Fruit fly (Drosophila melanogaster) whole organism, embryonic: ENCODE data around the gene CG11095.

Source experiments
- Abd-B ChIP-seq: fragments of 200-800 bp; sonication (Bioruptor generic); optimal IDR thresholded peaks from 2 replicates; lab custom pipeline; 2018; ENCODE audit warnings: missing biosample characterization, mild to moderate bottlenecking, missing genetic modification characterization, moderate library complexity
- Adf1 ChIP-seq: fragments of 200-800 bp; sonication (Bioruptor generic); IDR thresholded peaks from 2 replicates; pipeline ENCODE4 v1.3.6; 2022; ENCODE audit warnings: missing biosample characterization, missing genetic modification characterization
- CG10321 ChIP-seq: fragments of 200-800 bp; sonication (Bioruptor generic); IDR thresholded peaks from 2 replicates; pipeline ENCODE4 v1.3.6; 2022; ENCODE audit warnings: missing biosample characterization, missing genetic modification characterization
- CG10431 ChIP-seq: fragments of 200-800 bp; sonication (Bioruptor generic); optimal IDR thresholded peaks from 3 replicates; lab custom pipeline; 2018; ENCODE audit warnings: missing biosample characterization, mild to moderate bottlenecking, missing genetic modification characterization
- CG10565 ChIP-seq: fragments of 200-800 bp; sonication (Bioruptor generic); optimal IDR thresholded peaks from 3 replicates; lab custom pipeline; 2016; ENCODE audit warnings: missing biosample characterization, mild to moderate bottlenecking, missing genetic modification characterization
- CG11456 ChIP-seq: fragments of 200-800 bp; sonication (Bioruptor generic); IDR thresholded peaks from 3 replicates; pipeline ENCODE4 v1.3.6; 2022; ENCODE audit warnings: missing biosample characterization, missing genetic modification characterization
- CG11504 ChIP-seq: fragments of 200-800 bp; sonication (Bioruptor generic); optimal IDR thresholded peaks from 3 replicates; lab custom pipeline; 2019; ENCODE audit warnings: missing biosample characterization, mild to moderate bottlenecking, missing genetic modification characterization, moderate library complexity
- CG12104 ChIP-seq: fragments of 200-800 bp; sonication (Bioruptor generic); optimal IDR thresholded peaks from 3 replicates; lab custom pipeline; 2016; ENCODE audit warnings: missing biosample characterization, missing genetic modification characterization
- CG13287 ChIP-seq: fragments of 200-800 bp; sonication (Bioruptor generic); IDR thresholded peaks from 2 replicates; pipeline ENCODE4 v1.3.6; 2022; ENCODE audit warnings: missing biosample characterization, missing genetic modification characterization; ENCODE audit not compliant: partially characterized antibody
- CG15011 ChIP-seq: fragments of 200-800 bp; sonication (Bioruptor generic); optimal IDR thresholded peaks from 3 replicates; lab custom pipeline; 2018; ENCODE audit warnings: missing biosample characterization, mild to moderate bottlenecking, missing genetic modification characterization
- CG15601 ChIP-seq: fragments of 200-800 bp; sonication (Bioruptor generic); optimal IDR thresholded peaks from 3 replicates; lab custom pipeline; 2019; ENCODE audit warnings: missing biosample characterization, mild to moderate bottlenecking, missing genetic modification characterization, moderate library complexity
- CG16779 ChIP-seq: fragments of 200-800 bp; sonication (Bioruptor generic); IDR thresholded peaks from 2 replicates; pipeline ENCODE4 v1.3.6; 2022; ENCODE audit warnings: missing biosample characterization, missing genetic modification characterization
- CG2889 ChIP-seq: fragments of 200-800 bp; sonication (Bioruptor generic); IDR thresholded peaks from 3 replicates; pipeline ENCODE4 v1.3.6; 2022; ENCODE audit warnings: missing biosample characterization, missing genetic modification characterization
- CG5245 ChIP-seq: fragments of 200-800 bp; sonication (Bioruptor generic); optimal IDR thresholded peaks from 3 replicates; lab custom pipeline; 2016; ENCODE audit warnings: missing biosample characterization, missing genetic modification characterization
- CG6654 ChIP-seq: fragments of 200-800 bp; sonication (Bioruptor generic); optimal IDR thresholded peaks from 2 replicates; lab custom pipeline; 2017; ENCODE audit warnings: missing biosample characterization, mild to moderate bottlenecking, missing genetic modification characterization
- CG6683 ChIP-seq: fragments of 200-800 bp; sonication (Bioruptor generic); optimal IDR thresholded peaks from 2 replicates; lab custom pipeline; 2017; ENCODE audit warnings: missing biosample characterization, mild to moderate bottlenecking, missing genetic modification characterization, missing genetic modification reagents
- CG7745 ChIP-seq: fragments of 200-800 bp; sonication (Bioruptor generic); optimal IDR thresholded peaks from 2 replicates; lab custom pipeline; 2018; ENCODE audit warnings: missing biosample characterization, mild to moderate bottlenecking, missing genetic modification characterization, moderate library complexity
- CG7987 ChIP-seq: fragments of 200-800 bp; sonication (Bioruptor generic); optimal IDR thresholded peaks from 2 replicates; lab custom pipeline; 2018; ENCODE audit warnings: missing biosample characterization, mild to moderate bottlenecking, missing genetic modification characterization, moderate library complexity
- CG9215 ChIP-seq: fragments of 200-800 bp; sonication (Bioruptor generic); IDR thresholded peaks from 2 replicates; pipeline ENCODE4 v1.3.6; 2022; ENCODE audit warnings: missing biosample characterization, missing genetic modification characterization
- CG9727 ChIP-seq: fragments of 200-800 bp; sonication (Bioruptor generic); optimal IDR thresholded peaks from 3 replicates; lab custom pipeline; 2017; ENCODE audit warnings: missing biosample characterization, mild to moderate bottlenecking, missing genetic modification characterization
- Dbx ChIP-seq: fragments of 200-800 bp; sonication (Bioruptor generic); IDR thresholded peaks from 3 replicates; pipeline ENCODE4 v1.3.6; 2022; ENCODE audit warnings: missing biosample characterization, missing genetic modification characterization
- Dip2 ChIP-seq: fragments of 200-800 bp; sonication (Bioruptor generic); IDR thresholded peaks from 2 replicates; pipeline ENCODE4 v1.3.6; 2022; ENCODE audit warnings: missing biosample characterization, missing genetic modification characterization
- HLHmδ ChIP-seq: fragments of 200-800 bp; sonication (Bioruptor generic); optimal IDR thresholded peaks from 2 replicates; lab custom pipeline; 2018; ENCODE audit warnings: missing biosample characterization, mild to moderate bottlenecking, missing genetic modification characterization, moderate library complexity
- HmgD ChIP-seq: fragments of 200-800 bp; sonication (Bioruptor generic); optimal IDR thresholded peaks from 3 replicates; lab custom pipeline; 2016; ENCODE audit warnings: missing biosample characterization, missing genetic modification characterization
- Hr3 ChIP-seq: fragments of 200-800 bp; sonication (Bioruptor generic); optimal IDR thresholded peaks from 3 replicates; lab custom pipeline; 2016; ENCODE audit warnings: missing biosample characterization, missing genetic modification characterization
- Jarid2 ChIP-seq: fragments of 200-800 bp; sonication (Bioruptor generic); optimal IDR thresholded peaks from 3 replicates; lab custom pipeline; 2017; ENCODE audit warnings: mild to moderate bottlenecking, missing biosample characterization, missing genetic modification reagents, missing genetic modification characterization
- Mrtf ChIP-seq: fragments of 200-800 bp; sonication (Bioruptor generic); IDR thresholded peaks from 3 replicates; pipeline ENCODE4 v1.3.6; 2022; ENCODE audit warnings: missing biosample characterization, missing genetic modification characterization
- Nf-YC ChIP-seq: fragments of 200-800 bp; optimal IDR thresholded peaks from 3 replicates; lab custom pipeline; 2019; ENCODE audit warnings: missing biosample characterization, mild to moderate bottlenecking, missing genetic modification characterization, moderate library complexity
- Stat92E ChIP-seq, 3 experiments: fragments of >200 bp in 2 of 3; fragments of 200-800 bp in 1 of 3; sonication (Bioruptor generic) in 1 of 3; optimal IDR thresholded peaks; 2 replicates each; lab custom pipeline; 2017 to 2019; ENCODE audit warnings: missing biosample characterization in 3 of 3, missing genetic modification characterization in 3 of 3, mild to moderate bottlenecking in 1 of 3, moderate library complexity in 1 of 3
- amos ChIP-seq: fragments of 200-800 bp; sonication (Bioruptor generic); IDR thresholded peaks from 2 replicates; pipeline ENCODE4 v1.3.6; 2022; ENCODE audit warnings: missing biosample characterization, missing genetic modification characterization; ENCODE audit not compliant: partially characterized antibody
- ase ChIP-seq: fragments of 200-800 bp; sonication (Bioruptor generic); IDR thresholded peaks from 3 replicates; pipeline ENCODE4 v1.3.6; 2022; ENCODE audit warnings: missing biosample characterization, missing genetic modification characterization
- chif ChIP-seq, 2 experiments: fragments of 200-800 bp; sonication (Bioruptor generic); optimal IDR thresholded peaks; 3 replicates each; lab custom pipeline; 2016; ENCODE audit warnings: missing biosample characterization in 2 of 2, missing genetic modification characterization in 2 of 2
- ci ChIP-seq: fragments of 200-800 bp; sonication (Bioruptor generic); IDR thresholded peaks from 3 replicates; pipeline ENCODE4 v1.3.6; 2022; ENCODE audit warnings: missing biosample characterization, missing genetic modification characterization
- crp ChIP-seq, 2 experiments: fragments of 200-800 bp; sonication (Bioruptor generic); optimal IDR thresholded peaks; 2 replicates in 1 of 2; 3 replicates in 1 of 2; lab custom pipeline; 2017; ENCODE audit warnings: missing biosample characterization in 2 of 2, missing genetic modification characterization in 2 of 2, mild to moderate bottlenecking in 1 of 2, moderate library complexity in 1 of 2
- fd3F ChIP-seq: fragments of 200-800 bp; sonication (Bioruptor generic); optimal IDR thresholded peaks from 2 replicates; lab custom pipeline; 2018; ENCODE audit warnings: missing biosample characterization, mild to moderate bottlenecking, missing genetic modification characterization, moderate library complexity
- gt ChIP-seq: fragments of 200-800 bp; sonication (Bioruptor generic); IDR thresholded peaks from 2 replicates; pipeline ENCODE4 v1.3.6; 2022; ENCODE audit warnings: missing biosample characterization, missing genetic modification characterization
- her ChIP-seq: fragments of 200-800 bp; sonication (Bioruptor generic); optimal IDR thresholded peaks from 2 replicates; lab custom pipeline; 2016; ENCODE audit warnings: missing biosample characterization, missing genetic modification characterization
- insv ChIP-seq, 2 experiments: fragments of 200-800 bp; sonication (Bioruptor generic); optimal IDR thresholded peaks; 3 replicates each; lab custom pipeline; 2016 to 2018; ENCODE audit warnings: missing biosample characterization in 2 of 2, missing genetic modification characterization in 2 of 2
- jing ChIP-seq: fragments of 200-800 bp; sonication (Bioruptor generic); optimal IDR thresholded peaks from 2 replicates; lab custom pipeline; 2018; ENCODE audit warnings: missing biosample characterization, mild to moderate bottlenecking, missing genetic modification characterization
- kni ChIP-seq: fragments of 200-800 bp; sonication (Bioruptor generic); optimal IDR thresholded peaks from 3 replicates; lab custom pipeline; 2017; ENCODE audit warnings: mild to moderate bottlenecking, missing biosample characterization, missing genetic modification reagents, missing genetic modification characterization
- lilli ChIP-seq: fragments of 200-800 bp; sonication (Bioruptor generic); optimal IDR thresholded peaks from 3 replicates; lab custom pipeline; 2016; ENCODE audit warnings: missing biosample characterization, missing genetic modification characterization
- lola ChIP-seq, 3 experiments: fragments of >200 bp in 2 of 3; fragments of 200-800 bp in 1 of 3; sonication (Bioruptor generic) in 1 of 3; optimal IDR thresholded peaks; 2 replicates each; lab custom pipeline; 2017 to 2019; ENCODE audit warnings: missing biosample characterization in 3 of 3, missing genetic modification characterization in 3 of 3, mild to moderate bottlenecking in 1 of 3, moderate library complexity in 1 of 3
- nerfin-2 ChIP-seq: fragments of 200-800 bp; sonication (Bioruptor generic); IDR thresholded peaks from 2 replicates; pipeline ENCODE4 v1.3.6; 2022; ENCODE audit warnings: missing biosample characterization, missing genetic modification characterization; ENCODE audit not compliant: partially characterized antibody
- oc ChIP-seq: fragments of 200-800 bp; sonication (Bioruptor generic); optimal IDR thresholded peaks from 2 replicates; lab custom pipeline; 2018; ENCODE audit warnings: missing biosample characterization, mild to moderate bottlenecking, missing genetic modification characterization, moderate library complexity
- row ChIP-seq: fragments of 200-800 bp; sonication (Bioruptor generic); IDR thresholded peaks from 3 replicates; pipeline ENCODE4 v1.3.6; 2022; ENCODE audit warnings: missing biosample characterization, missing genetic modification characterization
- sisA ChIP-seq: fragments of 200-800 bp; sonication (Bioruptor generic); IDR thresholded peaks from 2 replicates; pipeline ENCODE4 v1.3.6; 2022; ENCODE audit warnings: missing biosample characterization, missing genetic modification characterization
- tin ChIP-seq: fragments of 200-800 bp; sonication (Bioruptor generic); optimal IDR thresholded peaks from 3 replicates; lab custom pipeline; 2016; ENCODE audit warnings: missing biosample characterization, missing genetic modification characterization
- twi ChIP-seq: fragments of 200-800 bp; optimal IDR thresholded peaks from 2 replicates; lab custom pipeline; 2019; ENCODE audit warnings: missing biosample characterization, mild to moderate bottlenecking, missing genetic modification characterization, moderate library complexity

CG11095 gene

dm6 chrX:13762372-13762883 lies 49.1 kb upstream of the CG11095 start, which contains the start of gene rdgB (continued):
- peak; percentile 69 for TF ChIP-seq CG12104 (GFP tag; lab: Kevin White, UChicago)
- TF ChIP-seq CG10431 = peak; percentile 63
- TF ChIP-seq CG11456 (GFP tag; lab: Robert Waterston, UW) = peak; percentile 80
- TF ChIP-seq twi (tag; lab: Kevin White, UChicago) = peak; percentile 63
- peak; percentile 95 for TF ChIP-seq row (GFP tag; lab: Robert Waterston, UW)
- peak; percentile 72; the same call in 1 of the 2 replicates for TF ChIP-seq sisA (GFP tag; lab: Robert Waterston, UW)
- TF ChIP-seq nerfin-2 = no peak
- peak; percentile 84 for TF ChIP-seq Abd-B (GFP tag; lab: Kevin White, UChicago)
- TF ChIP-seq CG7745 (tag; lab: Kevin White, UChicago) = no peak
- TF ChIP-seq fd3F = peak; percentile 57
- TF ChIP-seq CG2889 (GFP tag; lab: Robert Waterston, UW) = 0 out of 3 replicates have a peak, but pooled peaks have one; percentile 39
- peak; percentile 46; the same call in 2 of the 3 replicates for TF ChIP-seq Mrtf (GFP tag; lab: Robert Waterston, UW)
- TF ChIP-seq CG15011 (GFP tag; lab: Kevin White, UChicago) = peak; percentile 78
- no peak for TF ChIP-seq CG10321 (GFP tag; lab: Robert Waterston, UW)
- peak; percentile 89 for TF ChIP-seq Jarid2 (GFP tag; lab: Kevin White, UChicago)
- TF ChIP-seq her = no peak
- TF ChIP-seq CG16779 = no peak
- TF ChIP-seq kni (GFP tag; lab: Kevin White, UChicago) = peak; percentile 30
- TF ChIP-seq ci (GFP tag; lab: Robert Waterston, UW) = peak; percentile 55; the same call in 1 of the 3 replicates
- TF ChIP-seq Hr3 (GFP tag; lab: Kevin White, UChicago) = peak; percentile 77
- TF ChIP-seq tin (GFP tag; lab: Kevin White, UChicago) = peak; percentile 61
- peak in 1 of 2 experiments; percentile 33 for TF ChIP-seq chif (GFP tag; optimal IDR thresholded peaks at IDR 0.05; lab: Kevin White, UChicago)
- TF ChIP-seq lola (GFP tag; optimal IDR thresholded peaks at IDR 0.05; lab: Kevin White, UChicago) = peak in 1 of 3 experiments; percentile 72
- no peak for TF ChIP-seq CG10565
- peak; percentile 40; the same call in 1 of the 2 replicates for TF ChIP-seq Adf1 (GFP tag; lab: Robert Waterston, UW)
- peak; percentile 81 for TF ChIP-seq CG9215 (GFP tag; lab: Robert Waterston, UW)
- TF ChIP-seq CG9727 (GFP tag; lab: Kevin White, UChicago) = peak; percentile 75
- TF ChIP-seq oc (tag; lab: Kevin White, UChicago) = peak; percentile 63
- TF ChIP-seq ase (GFP tag; lab: Robert Waterston, UW) = 0 out of 3 replicates have a peak, but pooled peaks have one; percentile 40
- peak; percentile 78 for TF ChIP-seq CG15601 (tag; lab: Kevin White, UChicago)
- TF ChIP-seq lilli (GFP tag; lab: Kevin White, UChicago) = peak; percentile 67
- no peak for TF ChIP-seq gt (GFP tag; lab: Robert Waterston, UW)
- peak; percentile 88 for TF ChIP-seq CG11504
- TF ChIP-seq Dbx (GFP tag; lab: Robert Waterston, UW) = peak; percentile 76; the same call in 2 of the 3 replicates
- TF ChIP-seq CG6654 (GFP tag; lab: Kevin White, UChicago) = peak; percentile 50
- peak; percentile 7 for TF ChIP-seq jing
- TF ChIP-seq Stat92E (GFP tag; optimal IDR thresholded peaks at IDR 0.05; lab: Kevin White, UChicago) = no peak
- no peak for TF ChIP-seq HmgD (GFP tag; lab: Kevin White, UChicago)
- peak; percentile 27; the same call in 1 of the 2 replicates for TF ChIP-seq CG13287
- TF ChIP-seq CG6683 (GFP tag; lab: Kevin White, UChicago) = peak; percentile 31
- TF ChIP-seq CG5245 = peak; percentile 45
- TF ChIP-seq Nf-YC (tag; lab: Kevin White, UChicago) = peak; percentile 75
- no peak for TF ChIP-seq HLHmδ (GFP tag; lab: Kevin White, UChicago)
- TF ChIP-seq amos (GFP tag; lab: Robert Waterston, UW) = peak; percentile 22; the same call in 1 of the 2 replicates
- no peak for TF ChIP-seq CG7987 (GFP tag; lab: Kevin White, UChicago)
- peak in 1 of 2 experiments; percentile 39 for TF ChIP-seq insv (GFP tag; optimal IDR thresholded peaks at IDR 0.05; lab: Kevin White, UChicago)
- TF ChIP-seq crp (GFP tag; optimal IDR thresholded peaks at IDR 0.05; lab: Kevin White, UChicago) = peak in 1 of 2 experiments; percentile 37
- TF ChIP-seq Dip2 (GFP tag; lab: Robert Waterston, UW) = no peak
